Worm (Caenorhabditis elegans) whole organism, L1 larva: ENCODE data around the gene R04A9.3.

Experiments used
- C16A3.4 ChIP-seq: fragments of 150-350 bp; optimal IDR thresholded peaks from 2 replicates; lab custom pipeline; 2014; ENCODE audit warnings: missing biosample characterization, missing genetic modification characterization
- C34B4.2 ChIP-seq: sonication (generic microtip); optimal IDR thresholded peaks from 2 replicates; lab custom pipeline; 2017; ENCODE audit warnings: mild to moderate bottlenecking, missing genetic modification characterization, missing compliant biosample characterization
- F16B12.6 ChIP-seq: fragments of 150-350 bp; optimal IDR thresholded peaks from 2 replicates; lab custom pipeline; 2014; ENCODE audit warnings: missing biosample characterization, missing genetic modification characterization
- alr-1 ChIP-seq: fragments of 200-800 bp; sonication (Bioruptor generic); optimal IDR thresholded peaks from 2 replicates; lab custom pipeline; 2018; ENCODE audit warnings: borderline replicate concordance, mild to moderate bottlenecking, missing genetic modification characterization, missing compliant biosample characterization
- blmp-1 ChIP-seq: fragments of 150-350 bp; optimal IDR thresholded peaks from 2 replicates; lab custom pipeline; 2014; ENCODE audit warnings: missing biosample characterization, missing genetic modification characterization
- ceh-63 ChIP-seq: fragments of 200-800 bp; sonication (Bioruptor generic); optimal IDR thresholded peaks from 2 replicates; lab custom pipeline; 2018; ENCODE audit warnings: mild to moderate bottlenecking, missing genetic modification characterization, missing compliant biosample characterization
- ceh-82 ChIP-seq, 3 experiments: fragments of 150-350 bp in 1 of 3; sonication (generic microtip) in 2 of 3; optimal IDR thresholded peaks; 2 replicates each; lab custom pipeline; 2014 to 2017; ENCODE audit warnings: missing biosample characterization in 3 of 3, missing genetic modification characterization in 3 of 3
- ceh-88 ChIP-seq: fragments of 200-800 bp; sonication (Bioruptor generic); IDR thresholded peaks from 2 replicates; pipeline ENCODE4 v1.3.6; 2022; ENCODE audit warnings: missing genetic modification characterization, missing compliant biosample characterization
- ces-1 ChIP-seq: fragments of 150-350 bp; optimal IDR thresholded peaks from 2 replicates; lab custom pipeline; 2014; ENCODE audit warnings: missing biosample characterization, missing genetic modification reagents, missing genetic modification characterization
- dpl-1 ChIP-seq, 3 experiments: fragments of 150-350 bp in 2 of 3; sonication (generic microtip) in 1 of 3; optimal IDR thresholded peaks; 2 replicates each; lab custom pipeline; 2014 to 2017; ENCODE audit warnings: missing biosample characterization in 3 of 3, missing genetic modification characterization in 3 of 3, missing genetic modification reagents in 3 of 3
- dsc-1 ChIP-seq: sonication (generic microtip); optimal IDR thresholded peaks from 2 replicates; lab custom pipeline; 2016; ENCODE audit warnings: mild to moderate bottlenecking, missing genetic modification characterization, missing compliant biosample characterization
- efl-1 ChIP-seq, 4 experiments: fragments of 150-350 bp; optimal IDR thresholded peaks in 3 of 4; peaks in 1 of 4; 1 replicate in 1 of 4; 2 replicates in 3 of 4; lab custom pipeline; 2014; ENCODE audit warnings: missing biosample characterization in 2 of 4, missing genetic modification characterization in 2 of 4, missing genetic modification reagents in 2 of 4
- efl-3 ChIP-seq: fragments of 200-800 bp; sonication (Bioruptor generic); optimal IDR thresholded peaks from 2 replicates; lab custom pipeline; 2018; ENCODE audit warnings: mild to moderate bottlenecking, missing genetic modification characterization, missing compliant biosample characterization
- egl-27 ChIP-seq, 2 experiments: fragments of 150-350 bp in 1 of 2; sonication (generic microtip); optimal IDR thresholded peaks; 3 replicates each; lab custom pipeline; 2017 to 2018; ENCODE audit warnings: missing biosample characterization in 2 of 2, missing genetic modification characterization in 2 of 2, missing genetic modification reagents in 2 of 2
- ets-5 ChIP-seq: fragments of 200-800 bp; sonication (Bioruptor generic); IDR thresholded peaks from 2 replicates; pipeline ENCODE4 v1.3.6; 2022; ENCODE audit warnings: missing genetic modification characterization, missing compliant biosample characterization
- fkh-10 ChIP-seq: sonication (generic microtip); optimal IDR thresholded peaks from 2 replicates; lab custom pipeline; 2017; ENCODE audit warnings: missing biosample characterization, missing genetic modification reagents, missing genetic modification characterization
- fkh-4 ChIP-seq: sonication (generic microtip); optimal IDR thresholded peaks from 2 replicates; lab custom pipeline; 2016; ENCODE audit warnings: missing compliant biosample characterization, missing genetic modification characterization, borderline replicate concordance
- grh-1 ChIP-seq: fragments of 200-800 bp; sonication (Bioruptor generic); IDR thresholded peaks from 2 replicates; pipeline ENCODE4 v1.3.6; 2022; ENCODE audit warnings: missing genetic modification reagents, missing genetic modification characterization, missing compliant biosample characterization
- lin-14 ChIP-seq: fragments of 200-800 bp; sonication (Bioruptor generic); optimal IDR thresholded peaks from 2 replicates; lab custom pipeline; 2018; ENCODE audit warnings: mild to moderate bottlenecking, missing genetic modification characterization, moderate library complexity, missing compliant biosample characterization
- lin-15B ChIP-seq: fragments of 150-350 bp; sonication (generic microtip); optimal IDR thresholded peaks from 3 replicates; lab custom pipeline; 2014; ENCODE audit warnings: missing biosample characterization, missing genetic modification characterization
- lin-35 ChIP-seq, 2 experiments: fragments of 150-350 bp; optimal IDR thresholded peaks; 2 replicates each; lab custom pipeline; 2014; ENCODE audit warnings: missing biosample characterization in 2 of 2, missing genetic modification characterization in 2 of 2, missing genetic modification reagents in 2 of 2
- lin-39 ChIP-seq: fragments of 150-350 bp; optimal IDR thresholded peaks from 2 replicates; lab custom pipeline; 2014; ENCODE audit warnings: missing biosample characterization, missing genetic modification reagents, missing genetic modification characterization
- lsy-2 ChIP-seq, 2 experiments: fragments of 150-350 bp; optimal IDR thresholded peaks; 2 replicates each; lab custom pipeline; 2014; ENCODE audit warnings: missing biosample characterization in 2 of 2, missing genetic modification characterization in 2 of 2
- mab-9 ChIP-seq: fragments of 200-800 bp; sonication (Bioruptor generic); IDR thresholded peaks from 2 replicates; pipeline ENCODE4 v1.3.6; 2022; ENCODE audit warnings: missing genetic modification reagents, missing genetic modification characterization, missing compliant biosample characterization
- mef-2 ChIP-seq: fragments of 150-350 bp; optimal IDR thresholded peaks from 2 replicates; lab custom pipeline; 2014; ENCODE audit warnings: missing biosample characterization, missing genetic modification characterization
- nhr-11 ChIP-seq: fragments of 150-350 bp; optimal IDR thresholded peaks from 2 replicates; lab custom pipeline; 2014; ENCODE audit warnings: missing biosample characterization, missing genetic modification characterization
- nhr-19 ChIP-seq: fragments of 200-800 bp; sonication (Bioruptor generic); conservative IDR thresholded peaks from 2 replicates; pipeline ENCODE4 v1.3.6; 2022; ENCODE audit warnings: missing genetic modification characterization, missing compliant biosample characterization
- nhr-20 ChIP-seq: sonication (generic microtip); optimal IDR thresholded peaks from 2 replicates; lab custom pipeline; 2016; ENCODE audit warnings: mild to moderate bottlenecking, missing genetic modification characterization, missing compliant biosample characterization
- nhr-237 ChIP-seq: fragments of 150-350 bp; optimal IDR thresholded peaks from 2 replicates; lab custom pipeline; 2014; ENCODE audit warnings: missing biosample characterization, missing genetic modification characterization
- nhr-28 ChIP-seq: fragments of 150-350 bp; optimal IDR thresholded peaks from 2 replicates; lab custom pipeline; 2014; ENCODE audit warnings: missing biosample characterization, missing genetic modification characterization
- nhr-47 ChIP-seq: sonication (generic microtip); optimal IDR thresholded peaks from 2 replicates; lab custom pipeline; 2016; ENCODE audit warnings: mild to moderate bottlenecking, missing genetic modification characterization, moderate library complexity, missing compliant biosample characterization
- nhr-76 ChIP-seq: sonication (generic microtip); optimal IDR thresholded peaks from 2 replicates; lab custom pipeline; 2017; ENCODE audit warnings: missing biosample characterization, missing genetic modification characterization
- nhr-77 ChIP-seq: fragments of 150-350 bp; optimal IDR thresholded peaks from 2 replicates; lab custom pipeline; 2014; ENCODE audit warnings: missing biosample characterization, missing genetic modification characterization
- nhr-84 ChIP-seq: sonication (generic microtip); optimal IDR thresholded peaks from 2 replicates; lab custom pipeline; 2017; ENCODE audit warnings: missing biosample characterization, missing genetic modification characterization
- nhr-85 ChIP-seq: sonication (generic microtip); peaks from one replicate; lab custom pipeline; 2016; ENCODE audit warnings: missing genetic modification characterization, inconsistent platforms, missing compliant biosample characterization
- pag-3 ChIP-seq: sonication (generic microtip); optimal IDR thresholded peaks from 2 replicates; lab custom pipeline; 2017; ENCODE audit warnings: missing genetic modification characterization, mild to moderate bottlenecking, missing compliant biosample characterization, antibody characterized with exemption, borderline replicate concordance; ENCODE audit not compliant: insufficient read depth
- pax-3 ChIP-seq: fragments of 200-800 bp; sonication (Bioruptor generic); optimal IDR thresholded peaks from 2 replicates; lab custom pipeline; 2018; ENCODE audit warnings: mild to moderate bottlenecking, missing genetic modification characterization, moderate library complexity, missing compliant biosample characterization
- pqm-1 ChIP-seq: sonication (generic microtip); optimal IDR thresholded peaks from 3 replicates; lab custom pipeline; 2017; ENCODE audit warnings: missing biosample characterization, missing genetic modification characterization
- rnt-1 ChIP-seq: sonication (generic microtip); optimal IDR thresholded peaks from 2 replicates; lab custom pipeline; 2016; ENCODE audit warnings: mild to moderate bottlenecking, missing genetic modification characterization, moderate library complexity, missing compliant biosample characterization
- snpc-4 ChIP-seq: fragments of 150-350 bp; optimal IDR thresholded peaks from 2 replicates; lab custom pipeline; 2014; ENCODE audit warnings: missing biosample characterization, missing genetic modification characterization
- snu-23 ChIP-seq: sonication (generic microtip); optimal IDR thresholded peaks from 2 replicates; lab custom pipeline; 2016; ENCODE audit warnings: missing genetic modification characterization, missing compliant biosample characterization
- sptf-1 ChIP-seq: fragments of 150-350 bp; optimal IDR thresholded peaks from 2 replicates; lab custom pipeline; 2014; ENCODE audit warnings: missing biosample characterization, missing genetic modification characterization
- swsn-7 ChIP-seq: sonication (generic microtip); optimal IDR thresholded peaks from 2 replicates; lab custom pipeline; 2016; ENCODE audit warnings: missing genetic modification characterization, missing compliant biosample characterization
- tlp-1 ChIP-seq: fragments of 150-350 bp; optimal IDR thresholded peaks from 2 replicates; lab custom pipeline; 2014; ENCODE audit warnings: missing biosample characterization, missing genetic modification characterization
- unc-130 ChIP-seq: fragments of 150-350 bp; optimal IDR thresholded peaks from 2 replicates; lab custom pipeline; 2017; ENCODE audit warnings: missing biosample characterization, missing genetic modification characterization, inconsistent platforms
- unc-62 ChIP-seq: fragments of 150-350 bp; optimal IDR thresholded peaks from 2 replicates; lab custom pipeline; 2014; ENCODE audit warnings: missing biosample characterization, missing genetic modification reagents, missing genetic modification characterization
- unc-86 ChIP-seq: sonication (generic microtip); optimal IDR thresholded peaks from 2 replicates; lab custom pipeline; 2016; ENCODE audit warnings: missing genetic modification characterization, missing compliant biosample characterization
- xbp-1 ChIP-seq: sonication (generic microtip); optimal IDR thresholded peaks from 2 replicates; lab custom pipeline; 2016; ENCODE audit warnings: missing genetic modification characterization, missing compliant biosample characterization

R04A9.3 gene

ce11 chrX:389566-389965, 9.2 kb upstream of the R04A9.3 start:
- no peak for TF ChIP-seq dpl-1 (GFP tag; optimal IDR thresholded peaks at IDR 0.05; lab: Kevin White, UChicago)
- no peak for TF ChIP-seq ceh-88 (GFP tag; lab: Robert Waterston, UW)
- TF ChIP-seq mab-9 (GFP tag; lab: Robert Waterston, UW) = no peak
- no peak for TF ChIP-seq dsc-1 (tag; lab: Kevin White, UChicago)
- TF ChIP-seq swsn-7 = no peak
- no peak for TF ChIP-seq lin-39 (tag; lab: Kevin White, UChicago)
- no peak for TF ChIP-seq mef-2 (tag; lab: Kevin White, UChicago)
- no peak for TF ChIP-seq ces-1

ce11 chrX:388728-389127, 8.3 kb upstream of the R04A9.3 start, which contains the start of gene ceh-93:
Gene ceh-93 (minus strand): TSS chrX:388797.
- no peak for TF ChIP-seq nhr-20 (tag; lab: Kevin White, UChicago)
- no peak for TF ChIP-seq nhr-85 (tag; lab: Kevin White, UChicago)
- TF ChIP-seq lin-14 = no peak
- TF ChIP-seq nhr-237 (tag; lab: Kevin White, UChicago) = no peak
- peak in 2 of 3 experiments; percentile 25 to 43 for TF ChIP-seq dpl-1 (GFP tag; optimal IDR thresholded peaks at IDR 0.05; lab: Kevin White, UChicago)
- TF ChIP-seq F16B12.6 (tag; lab: Kevin White, UChicago) = peak; percentile 16
- no peak for TF ChIP-seq snpc-4 (tag; lab: Kevin White, UChicago)
- peak; percentile 17 for TF ChIP-seq C16A3.4 (tag; lab: Kevin White, UChicago)
- peak in 1 of 2 experiments; percentile 62 for TF ChIP-seq lin-35 (GFP tag; optimal IDR thresholded peaks at IDR 0.05; lab: Kevin White, UChicago)
- TF ChIP-seq nhr-76 (tag; lab: Kevin White, UChicago) = no peak
- peak; percentile 25 for TF ChIP-seq snu-23 (GFP tag; lab: Kevin White, UChicago)
- no peak for TF ChIP-seq pqm-1
- no peak for TF ChIP-seq nhr-19 (GFP tag; lab: Robert Waterston, UW)
- TF ChIP-seq tlp-1 (tag; lab: Kevin White, UChicago) = no peak
- peak in 1 of 3 experiments; percentile 0 for TF ChIP-seq ceh-82 (tag; optimal IDR thresholded peaks at IDR 0.05; lab: Kevin White, UChicago)
- no peak for TF ChIP-seq nhr-28
- TF ChIP-seq nhr-77 (tag; lab: Kevin White, UChicago) = no peak
- TF ChIP-seq lsy-2 (tag; optimal IDR thresholded peaks at IDR 0.05; lab: Kevin White, UChicago) = peak in 1 of 2 experiments; percentile 48
- TF ChIP-seq unc-130 (tag; lab: Kevin White, UChicago) = no peak
- no peak for TF ChIP-seq C34B4.2 (tag; lab: Kevin White, UChicago)
- no peak for TF ChIP-seq efl-3
- no peak for TF ChIP-seq pag-3
- no peak for TF ChIP-seq blmp-1 (tag; lab: Kevin White, UChicago)
- TF ChIP-seq rnt-1 (tag; lab: Kevin White, UChicago) = peak; percentile 22
- TF ChIP-seq nhr-84 (tag; lab: Kevin White, UChicago) = no peak
- TF ChIP-seq efl-1 (optimal IDR thresholded peaks at IDR 0.05; lab: Kevin White, UChicago) = peak in 1 of 2 experiments; percentile 21
- peak in 1 of 2 experiments; percentile 15 for TF ChIP-seq efl-1 (GFP tag; optimal IDR thresholded peaks at IDR 0.05 in 1 of 2; lab: Kevin White, UChicago)
- TF ChIP-seq, all 84 proteins: peak for 9

ce11 chrX:382692-383091, 2.3 kb upstream of the R04A9.3 start, which contains the start of gene ife-2:
Gene ife-2 (minus strand): TSS chrX:382709.
- TF ChIP-seq lin-14 = no peak
- no peak for TF ChIP-seq fkh-4 (tag; lab: Kevin White, UChicago)
- TF ChIP-seq nhr-237 (tag; lab: Kevin White, UChicago) = no peak
- no peak for TF ChIP-seq egl-27 (tag; optimal IDR thresholded peaks at IDR 0.05; lab: Kevin White, UChicago)
- no peak for TF ChIP-seq alr-1 (tag; lab: Kevin White, UChicago)
- peak; percentile 52 to 58 for TF ChIP-seq efl-1 (optimal IDR thresholded peaks at IDR 0.05; lab: Kevin White, UChicago)
- TF ChIP-seq efl-1 (GFP tag; optimal IDR thresholded peaks at IDR 0.05 in 1 of 2; lab: Kevin White, UChicago) = peak; percentile 51 to 94
- TF ChIP-seq mab-9 (GFP tag; lab: Robert Waterston, UW) = no peak
- TF ChIP-seq unc-86 = peak; percentile 50
- no peak for TF ChIP-seq lin-15B
- peak; percentile 6 for TF ChIP-seq snpc-4 (tag; lab: Kevin White, UChicago)
- peak; percentile 96 for TF ChIP-seq F16B12.6 (tag; lab: Kevin White, UChicago)
- peak; percentile 64 for TF ChIP-seq nhr-19 (GFP tag; lab: Robert Waterston, UW)
- 0 out of 2 replicates have a peak, but pooled peaks have one; percentile 10 for TF ChIP-seq grh-1 (GFP tag; lab: Robert Waterston, UW)
- no peak for TF ChIP-seq unc-62 (GFP tag; lab: Kevin White, UChicago)
- no peak for TF ChIP-seq sptf-1
- TF ChIP-seq pax-3 (tag; lab: Kevin White, UChicago) = no peak
- no peak for TF ChIP-seq C34B4.2 (tag; lab: Kevin White, UChicago)
- peak; percentile 69 for TF ChIP-seq xbp-1
- no peak for TF ChIP-seq ceh-63
- TF ChIP-seq nhr-47 = peak; percentile 76
- TF ChIP-seq fkh-10 (GFP tag; lab: Kevin White, UChicago) = no peak
- no peak for TF ChIP-seq efl-3
- TF ChIP-seq lin-39 (tag; lab: Kevin White, UChicago) = no peak
- no peak for TF ChIP-seq ets-5 (GFP tag; lab: Robert Waterston, UW)
- peak; percentile 70 to 75 for TF ChIP-seq lsy-2 (tag; optimal IDR thresholded peaks at IDR 0.05; lab: Kevin White, UChicago)
- TF ChIP-seq nhr-11 = no peak
